Fruit fly (Drosophila melanogaster) whole organism, pupa: ENCODE data around the gene CG32772.

ENCODE experiments used
- CG10348 ChIP-seq: fragments of 200-800 bp; sonication (Bioruptor generic); IDR thresholded peaks from 2 replicates; pipeline ENCODE4 v1.3.6; 2022; ENCODE audit warnings: missing biosample characterization, missing genetic modification characterization
- CG12605 ChIP-seq: fragments of 200-800 bp; sonication (Bioruptor generic); IDR thresholded peaks from 2 replicates; pipeline ENCODE4 v1.3.6; 2022; ENCODE audit warnings: missing biosample characterization, missing genetic modification characterization
- CG13204 ChIP-seq: fragments of 200-800 bp; sonication (Bioruptor generic); optimal IDR thresholded peaks from 2 replicates; lab custom pipeline; 2018; ENCODE audit warnings: missing biosample characterization, mild to moderate bottlenecking, missing genetic modification characterization, moderate library complexity
- CG14655 ChIP-seq: fragments of 200-800 bp; sonication (Bioruptor generic); optimal IDR thresholded peaks from 3 replicates; lab custom pipeline; 2017; ENCODE audit warnings: mild to moderate bottlenecking, missing biosample characterization, missing genetic modification reagents, missing genetic modification characterization
- CG15710 ChIP-seq: fragments of 200-800 bp; sonication (Bioruptor generic); optimal IDR thresholded peaks from 2 replicates; lab custom pipeline; 2018; ENCODE audit warnings: missing biosample characterization, mild to moderate bottlenecking, missing genetic modification characterization, moderate library complexity
- CG17806 ChIP-seq: fragments of 200-800 bp; sonication (Bioruptor generic); optimal IDR thresholded peaks from 2 replicates; lab custom pipeline; 2018; ENCODE audit warnings: missing biosample characterization, mild to moderate bottlenecking, missing genetic modification characterization, moderate library complexity
- CG32121 ChIP-seq: fragments of 200-800 bp; sonication (Bioruptor generic); IDR thresholded peaks from 2 replicates; pipeline ENCODE4 v1.3.6; 2022; ENCODE audit warnings: missing biosample characterization, missing genetic modification characterization
- CG34367 ChIP-seq: fragments of 200-800 bp; sonication (Bioruptor generic); optimal IDR thresholded peaks from 2 replicates; lab custom pipeline; 2018; ENCODE audit warnings: missing biosample characterization, mild to moderate bottlenecking, missing genetic modification characterization
- CG4496 ChIP-seq: fragments of 200-800 bp; sonication (Bioruptor generic); IDR thresholded peaks from 3 replicates; pipeline ENCODE4 v1.3.6; 2022; ENCODE audit warnings: missing biosample characterization, missing genetic modification characterization
- CG8159 ChIP-seq: fragments of 200-800 bp; sonication (Bioruptor generic); optimal IDR thresholded peaks from 3 replicates; lab custom pipeline; 2018; ENCODE audit warnings: missing biosample characterization, mild to moderate bottlenecking, missing genetic modification characterization, moderate library complexity
- CG8301 ChIP-seq: fragments of 200-800 bp; sonication (Bioruptor generic); optimal IDR thresholded peaks from 2 replicates; lab custom pipeline; 2018; ENCODE audit warnings: missing biosample characterization, mild to moderate bottlenecking, missing genetic modification characterization
- CG9948 ChIP-seq: fragments of 200-800 bp; sonication (Bioruptor generic); optimal IDR thresholded peaks from 2 replicates; lab custom pipeline; 2018; ENCODE audit warnings: missing biosample characterization, mild to moderate bottlenecking, missing genetic modification characterization, moderate library complexity
- D1 ChIP-seq: fragments of 200-800 bp; sonication (Bioruptor generic); optimal IDR thresholded peaks from 2 replicates; lab custom pipeline; 2018; ENCODE audit warnings: missing biosample characterization, mild to moderate bottlenecking, missing genetic modification characterization, moderate library complexity
- EcR ChIP-seq: fragments of 200-800 bp; sonication (Bioruptor generic); optimal IDR thresholded peaks from 3 replicates; lab custom pipeline; 2019; ENCODE audit warnings: missing biosample characterization, missing genetic modification characterization, mild to moderate bottlenecking, moderate library complexity, missing genetic modification reagents
- Ets98B ChIP-seq: fragments of 200-800 bp; sonication (Bioruptor generic); IDR thresholded peaks from 2 replicates; pipeline ENCODE4 v1.3.6; 2022; ENCODE audit warnings: missing biosample characterization, missing genetic modification characterization
- Pif1A ChIP-seq: fragments of 200-800 bp; sonication (Bioruptor generic); optimal IDR thresholded peaks from 3 replicates; lab custom pipeline; 2016; ENCODE audit warnings: missing biosample characterization, missing genetic modification characterization
- Pif1B ChIP-seq: fragments of 200-800 bp; sonication (Bioruptor generic); optimal IDR thresholded peaks from 3 replicates; lab custom pipeline; 2016; ENCODE audit warnings: missing biosample characterization, missing genetic modification characterization
- Snoo ChIP-seq: fragments of 200-800 bp; sonication (Bioruptor generic); optimal IDR thresholded peaks from 3 replicates; lab custom pipeline; 2017; ENCODE audit warnings: missing biosample characterization, mild to moderate bottlenecking, missing genetic modification characterization, inconsistent platforms
- fd96Ca ChIP-seq: fragments of 200-800 bp; sonication (Bioruptor generic); IDR thresholded peaks from 3 replicates; pipeline ENCODE4 v1.3.6; 2022; ENCODE audit warnings: missing biosample characterization, missing genetic modification characterization
- gl ChIP-seq: fragments of 200-800 bp; sonication (Bioruptor generic); optimal IDR thresholded peaks from 2 replicates; lab custom pipeline; 2018; ENCODE audit warnings: missing biosample characterization, mild to moderate bottlenecking, missing genetic modification characterization
- rn ChIP-seq: fragments of 200-800 bp; sonication (Bioruptor generic); IDR thresholded peaks from 2 replicates; pipeline ENCODE4 v1.3.6; 2022; ENCODE audit warnings: missing biosample characterization, missing genetic modification characterization

CG32772 gene

DNA sequence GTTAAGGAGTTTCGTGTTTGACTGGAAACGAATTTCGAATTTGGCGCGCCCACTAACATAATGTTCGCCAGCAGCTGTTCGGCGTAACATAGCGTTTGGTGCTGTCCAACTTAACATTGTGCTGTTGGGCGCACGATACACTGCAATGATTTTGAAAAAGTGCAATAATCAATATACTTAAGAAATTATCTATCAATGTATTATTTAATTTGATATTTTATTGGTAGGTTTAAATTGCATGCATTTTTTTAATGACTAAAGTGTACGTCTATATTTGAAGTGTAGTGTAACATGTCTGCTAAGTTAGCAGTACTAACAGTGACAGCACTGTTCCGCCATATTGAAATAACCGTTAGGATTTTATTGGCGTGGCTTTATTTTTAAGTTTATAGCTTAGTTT is 2.3 kb upstream of the CG32772 start, which contains the start of gene CG6927:
CG6927 (plus strand) TSS at position 328 of the 400 bp plus-strand sequence.
- TF ChIP-seq CG15710 (tag; lab: Kevin White, UChicago) (peak; percentile 81), gl (tag; lab: Kevin White, UChicago) (peak; percentile 19), CG17806 (tag; lab: Kevin White, UChicago) (peak; percentile 76), CG34367 (tag; lab: Kevin White, UChicago) (peak; percentile 75), D1 (peak; percentile 11), CG12605 (peak; percentile 89), fd96Ca (GFP tag; lab: Robert Waterston, UW) (peak; percentile 83), CG32121 (GFP tag; lab: Robert Waterston, UW) (peak; percentile 95), EcR (GFP tag; lab: Kevin White, UChicago) (no peak), Pif1B (GFP tag; lab: Kevin White, UChicago) (peak; percentile 27), CG4496 (GFP tag; lab: Robert Waterston, UW) (peak; percentile 96), CG8159 (tag; lab: Kevin White, UChicago) (peak; percentile 76), CG8301 (tag; lab: Kevin White, UChicago) (peak; percentile 77), rn (GFP tag; lab: Robert Waterston, UW) (peak; percentile 89), Snoo (tag; lab: Kevin White, UChicago) (peak; percentile 92), Ets98B (GFP tag; lab: Robert Waterston, UW) (peak; percentile 90), Pif1A (GFP tag; lab: Kevin White, UChicago) (peak; percentile 73), CG13204 (GFP tag; lab: Kevin White, UChicago) (no peak), CG10348 (GFP tag; lab: Robert Waterston, UW) (peak; percentile 69), CG9948 (tag; lab: Kevin White, UChicago) (peak; percentile 75), CG14655 (GFP tag; lab: Kevin White, UChicago) (peak; percentile 83)

DNA sequence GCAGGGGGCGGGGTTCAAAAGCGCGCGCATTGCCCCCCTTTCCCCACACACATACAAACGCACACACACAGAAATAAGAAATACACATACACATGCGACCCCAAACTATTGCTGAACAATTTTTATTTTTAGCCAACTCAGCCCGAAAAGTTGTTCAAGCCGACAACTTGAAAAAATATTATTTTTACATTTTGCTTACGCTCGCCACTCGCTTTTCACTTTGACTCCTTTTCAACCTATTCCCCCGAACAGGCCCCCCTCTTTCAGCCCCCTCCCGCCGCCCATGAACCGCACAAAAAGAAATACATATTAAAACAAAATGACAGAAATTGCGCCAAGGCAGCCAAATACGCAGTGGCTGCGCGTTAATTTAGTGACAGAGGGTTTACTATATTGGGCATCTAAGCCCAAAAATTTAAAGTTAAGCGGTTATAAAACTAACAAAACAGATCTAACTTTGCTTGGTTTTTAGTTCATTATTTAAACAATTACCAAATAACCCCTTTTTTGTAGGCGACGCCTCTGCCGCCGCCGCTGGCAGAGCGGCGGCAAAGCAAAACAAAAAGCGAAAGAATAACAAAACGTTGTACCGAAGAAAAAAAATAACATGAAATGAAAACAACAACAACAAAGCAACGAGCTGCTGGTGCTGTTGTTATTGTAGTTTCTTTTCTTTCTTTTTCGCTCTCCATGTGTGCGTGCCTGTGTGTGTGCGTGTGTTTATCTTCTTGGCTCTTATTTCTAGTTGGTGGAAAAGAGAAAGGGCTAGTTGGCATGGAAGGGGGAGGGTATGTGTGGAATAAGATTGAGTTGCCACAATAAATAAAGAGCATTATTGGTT is 1.3 kb downstream of the CG32772 start:
- peak; percentile 100 for TF ChIP-seq CG34367 (tag; lab: Kevin White, UChicago)
- peak; percentile 87 for TF ChIP-seq EcR (GFP tag; lab: Kevin White, UChicago)
- peak; percentile 100 for TF ChIP-seq Ets98B (GFP tag; lab: Robert Waterston, UW)
- peak; percentile 100 for TF ChIP-seq CG17806 (tag; lab: Kevin White, UChicago)
- TF ChIP-seq Pif1B (GFP tag; lab: Kevin White, UChicago): peak; percentile 100
- peak; percentile 100 for TF ChIP-seq CG14655 (GFP tag; lab: Kevin White, UChicago)
- TF ChIP-seq CG15710 (tag; lab: Kevin White, UChicago): peak; percentile 100
- TF ChIP-seq D1: peak; percentile 100
- TF ChIP-seq CG12605: peak; percentile 100
- TF ChIP-seq CG4496 (GFP tag; lab: Robert Waterston, UW): peak; percentile 100
- TF ChIP-seq rn (GFP tag; lab: Robert Waterston, UW): peak; percentile 99
- TF ChIP-seq CG32121 (GFP tag; lab: Robert Waterston, UW): peak; percentile 100
- TF ChIP-seq Pif1A (GFP tag; lab: Kevin White, UChicago): peak; percentile 100
- peak; percentile 100 for TF ChIP-seq CG9948 (tag; lab: Kevin White, UChicago)
- peak; percentile 100 for TF ChIP-seq Snoo (tag; lab: Kevin White, UChicago)
- peak; percentile 99 for TF ChIP-seq CG13204 (GFP tag; lab: Kevin White, UChicago)
- TF ChIP-seq CG8159 (tag; lab: Kevin White, UChicago): peak; percentile 100
- TF ChIP-seq CG10348 (GFP tag; lab: Robert Waterston, UW): peak; percentile 99
- peak; percentile 100 for TF ChIP-seq CG8301 (tag; lab: Kevin White, UChicago)
- peak; percentile 100 for TF ChIP-seq gl (tag; lab: Kevin White, UChicago)
- TF ChIP-seq fd96Ca (GFP tag; lab: Robert Waterston, UW): peak; percentile 100

DNA sequence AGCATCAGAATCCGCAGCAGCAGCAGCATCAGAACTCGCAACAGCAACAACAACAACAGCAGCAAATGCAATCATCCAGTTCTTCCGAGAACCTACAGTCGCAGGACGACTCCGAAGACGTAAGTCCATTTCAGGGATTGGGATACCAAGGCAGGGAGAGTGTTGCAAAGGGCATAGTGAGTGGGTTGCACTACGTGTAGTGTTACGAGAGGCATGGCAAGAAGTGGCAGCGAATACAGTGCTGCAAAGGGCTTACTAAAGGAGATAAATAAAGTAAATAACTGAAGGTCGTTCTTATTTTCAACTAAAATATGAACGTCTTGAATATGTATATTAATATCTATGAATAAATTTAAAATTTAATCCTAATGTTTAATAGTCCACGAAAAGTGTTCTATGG is 2.2 kb downstream of the CG32772 start:
- TF ChIP-seq CG10348 (GFP tag; lab: Robert Waterston, UW): no peak
- TF ChIP-seq, all 21 proteins: peak for 0

DNA sequence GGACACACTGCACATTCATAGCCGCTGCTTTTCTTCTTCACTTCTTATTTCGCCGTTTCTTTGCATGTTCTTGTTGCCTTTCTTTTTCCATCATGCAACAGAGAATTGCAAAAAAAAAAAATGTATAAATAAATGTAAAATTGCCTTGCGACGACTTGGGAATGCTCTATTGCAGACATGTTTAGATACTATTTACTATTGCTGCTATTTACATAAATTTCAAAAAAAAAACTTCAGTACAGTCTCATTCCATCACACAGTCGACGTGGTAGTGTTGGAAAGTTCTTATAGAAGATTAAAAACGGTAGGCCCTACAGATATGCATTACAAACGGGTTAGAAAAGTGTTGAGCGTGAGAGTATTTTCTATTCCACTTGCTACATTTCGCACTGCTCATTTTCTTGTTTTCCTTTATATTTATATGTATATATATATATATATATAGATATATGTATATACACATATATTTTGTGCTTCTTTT is 2.9 kb downstream of the CG32772 start:
- peak; percentile 78 for TF ChIP-seq CG13204 (GFP tag; lab: Kevin White, UChicago)
- TF ChIP-seq EcR (GFP tag; lab: Kevin White, UChicago): peak; percentile 44
- peak; percentile 91 for TF ChIP-seq CG14655 (GFP tag; lab: Kevin White, UChicago)
- peak; percentile 75 for TF ChIP-seq CG8301 (tag; lab: Kevin White, UChicago)
- peak; percentile 81 for TF ChIP-seq CG34367 (tag; lab: Kevin White, UChicago)
- peak; percentile 53 for TF ChIP-seq rn (GFP tag; lab: Robert Waterston, UW)
- peak; percentile 61 for TF ChIP-seq Ets98B (GFP tag; lab: Robert Waterston, UW)
- peak; percentile 89 for TF ChIP-seq Pif1B (GFP tag; lab: Kevin White, UChicago)
- TF ChIP-seq CG8159 (tag; lab: Kevin White, UChicago): peak; percentile 84
- peak; percentile 62 for TF ChIP-seq CG32121 (GFP tag; lab: Robert Waterston, UW)
- TF ChIP-seq fd96Ca (GFP tag; lab: Robert Waterston, UW): peak; percentile 78; the same call in 2 of the 3 replicates
- TF ChIP-seq CG17806 (tag; lab: Kevin White, UChicago): peak; percentile 73
- TF ChIP-seq gl (tag; lab: Kevin White, UChicago): peak; percentile 77
- peak; percentile 72 for TF ChIP-seq CG4496 (GFP tag; lab: Robert Waterston, UW)
- peak; percentile 83 for TF ChIP-seq Pif1A (GFP tag; lab: Kevin White, UChicago)
- peak; percentile 69 for TF ChIP-seq D1
- no peak for TF ChIP-seq CG10348 (GFP tag; lab: Robert Waterston, UW)
- peak; percentile 74 for TF ChIP-seq CG9948 (tag; lab: Kevin White, UChicago)
- TF ChIP-seq CG15710 (tag; lab: Kevin White, UChicago): peak; percentile 84
- TF ChIP-seq Snoo (tag; lab: Kevin White, UChicago): peak; percentile 79
- TF ChIP-seq CG12605: peak; percentile 56
